Worm (Caenorhabditis elegans): ENCODE data around the gene klf-2.

- TF ChIP-seq nhr-77 (tag; optimal IDR thresholded peaks at IDR 0.05) (no peak), R02D3.7 (tag; optimal IDR thresholded peaks at IDR 0.05) (no peak), ama-1 (optimal IDR thresholded peaks at IDR 0.05) (no peak), nhr-11 (tag; optimal IDR thresholded peaks at IDR 0.05) (no peak), nhr-25 (tag; optimal IDR thresholded peaks at IDR 0.05) (no peak), unc-62 (GFP tag; optimal IDR thresholded peaks at IDR 0.05) (no peak), mab-5 (tag; optimal IDR thresholded peaks at IDR 0.05) (no peak), unc-39 (tag; optimal IDR thresholded peaks at IDR 0.05) (no peak)
These were observed 24.7 kb downstream of the klf-2 start for ce11 chrV:20710156-20710555.
